Fruit fly (Drosophila melanogaster) whole organism, embryonic: ENCODE results near the gene Frmd5.

ENCODE experiments used
- ATbp ChIP-seq: fragments of 200-800 bp; sonication (Bioruptor generic); optimal IDR thresholded peaks from 2 replicates; lab custom pipeline; 2017; ENCODE audit warnings: missing biosample characterization, mild to moderate bottlenecking, missing genetic modification characterization, missing genetic modification reagents
- CG11247 ChIP-seq: fragments of 200-800 bp; sonication (Bioruptor generic); IDR thresholded peaks from 2 replicates; pipeline ENCODE4 v1.3.6; 2022; ENCODE audit warnings: missing biosample characterization, missing genetic modification characterization
- CG11398 ChIP-seq: fragments of 200-800 bp; sonication (Bioruptor generic); optimal IDR thresholded peaks from 2 replicates; lab custom pipeline; 2016; ENCODE audit warnings: missing biosample characterization, missing genetic modification characterization
- CG12155 ChIP-seq: fragments of 200-800 bp; sonication (Bioruptor generic); optimal IDR thresholded peaks from 3 replicates; lab custom pipeline; 2016; ENCODE audit warnings: missing biosample characterization, missing genetic modification characterization
- CG12659 ChIP-seq: fragments of 200-800 bp; sonication (Bioruptor generic); optimal IDR thresholded peaks from 3 replicates; lab custom pipeline; 2017; ENCODE audit warnings: mild to moderate bottlenecking, missing biosample characterization, missing genetic modification reagents, missing genetic modification characterization
- CG14050 ChIP-seq: fragments of 200-800 bp; sonication (Bioruptor generic); IDR thresholded peaks from 3 replicates; pipeline ENCODE4 v1.3.6; 2022; ENCODE audit warnings: missing biosample characterization, missing genetic modification characterization
- CG15696 ChIP-seq: fragments of 200-800 bp; sonication (Bioruptor generic); optimal IDR thresholded peaks from 2 replicates; lab custom pipeline; 2019; ENCODE audit warnings: missing biosample characterization, mild to moderate bottlenecking, missing genetic modification characterization, moderate library complexity
- CG17186 ChIP-seq: fragments of 200-800 bp; sonication (Bioruptor generic); optimal IDR thresholded peaks from 3 replicates; lab custom pipeline; 2017; ENCODE audit warnings: missing biosample characterization, missing genetic modification reagents, missing genetic modification characterization
- CG17385 ChIP-seq: fragments of 200-800 bp; sonication (Bioruptor generic); optimal IDR thresholded peaks from 3 replicates; lab custom pipeline; 2018; ENCODE audit warnings: missing biosample characterization, mild to moderate bottlenecking, missing genetic modification characterization
- CG7745 ChIP-seq: fragments of 200-800 bp; sonication (Bioruptor generic); optimal IDR thresholded peaks from 2 replicates; lab custom pipeline; 2018; ENCODE audit warnings: missing biosample characterization, mild to moderate bottlenecking, missing genetic modification characterization, moderate library complexity
- CG9437 ChIP-seq: fragments of 200-800 bp; sonication (Bioruptor generic); optimal IDR thresholded peaks from 2 replicates; lab custom pipeline; 2018; ENCODE audit warnings: missing biosample characterization, mild to moderate bottlenecking, missing genetic modification characterization
- CG9609 ChIP-seq: fragments of 200-800 bp; sonication (Bioruptor generic); optimal IDR thresholded peaks from 3 replicates; lab custom pipeline; 2016; ENCODE audit warnings: missing biosample characterization, missing genetic modification characterization
- CG9797 ChIP-seq: fragments of 200-800 bp; sonication (Bioruptor generic); optimal IDR thresholded peaks from 3 replicates; lab custom pipeline; 2018; ENCODE audit warnings: missing biosample characterization, mild to moderate bottlenecking, missing genetic modification characterization
- CG9876 ChIP-seq: fragments of 200-800 bp; sonication (Bioruptor generic); optimal IDR thresholded peaks from 2 replicates; lab custom pipeline; 2016; ENCODE audit warnings: missing biosample characterization, missing genetic modification characterization
- CoRest ChIP-seq: fragments of 200-800 bp; sonication (Bioruptor generic); optimal IDR thresholded peaks from 3 replicates; lab custom pipeline; 2018; ENCODE audit warnings: missing biosample characterization, mild to moderate bottlenecking, missing genetic modification characterization, moderate library complexity
- Dll ChIP-seq: fragments of 200-800 bp; sonication (Bioruptor generic); IDR thresholded peaks from 4 replicates; pipeline ENCODE4 v1.3.6; 2022; ENCODE audit warnings: missing biosample characterization, missing genetic modification characterization; ENCODE audit not compliant: partially characterized antibody
- Dp ChIP-seq: fragments of 200-800 bp; sonication (Bioruptor generic); optimal IDR thresholded peaks from 2 replicates; lab custom pipeline; 2018; ENCODE audit warnings: missing biosample characterization, mild to moderate bottlenecking, missing genetic modification characterization, moderate library complexity
- Lhr ChIP-seq: fragments of 200-800 bp; sonication (Bioruptor generic); optimal IDR thresholded peaks from 3 replicates; lab custom pipeline; 2017; ENCODE audit warnings: mild to moderate bottlenecking, missing biosample characterization, missing genetic modification reagents, missing genetic modification characterization
- NK7.1 ChIP-seq: fragments of 200-800 bp; sonication (Bioruptor generic); optimal IDR thresholded peaks from 3 replicates; lab custom pipeline; 2016; ENCODE audit warnings: missing biosample characterization, missing genetic modification characterization
- Oaz ChIP-seq: fragments of 200-800 bp; sonication (Bioruptor generic); IDR thresholded peaks from 2 replicates; pipeline ENCODE4 v1.3.6; 2022; ENCODE audit warnings: missing biosample characterization, missing genetic modification characterization
- Opbp ChIP-seq: fragments of 200-800 bp; sonication (Bioruptor generic); IDR thresholded peaks from 3 replicates; pipeline ENCODE4 v1.3.6; 2022; ENCODE audit warnings: missing biosample characterization, missing genetic modification characterization; ENCODE audit not compliant: partially characterized antibody
- Tbp ChIP-seq: fragments of >200 bp; optimal IDR thresholded peaks from 2 replicates; lab custom pipeline; 2018; ENCODE audit warnings: missing biosample characterization, missing genetic modification characterization
- Trl ChIP-seq, 3 experiments: fragments of >200 bp in 2 of 3; fragments of 200-800 bp in 1 of 3; sonication (Bioruptor generic) in 1 of 3; optimal IDR thresholded peaks; 2 replicates in 1 of 3; 3 replicates in 2 of 3; lab custom pipeline; 2016 to 2017; ENCODE audit warnings: missing biosample characterization in 1 of 3, missing genetic modification characterization in 1 of 3
- Usf ChIP-seq: fragments of 200-800 bp; sonication (Bioruptor generic); optimal IDR thresholded peaks from 2 replicates; lab custom pipeline; 2017; ENCODE audit warnings: missing genotype, missing biosample characterization, missing genetic modification characterization
- ac ChIP-seq: fragments of 200-800 bp; sonication (Bioruptor generic); optimal IDR thresholded peaks from 3 replicates; lab custom pipeline; 2017; ENCODE audit warnings: missing biosample characterization, mild to moderate bottlenecking, missing genetic modification characterization
- ara ChIP-seq: fragments of 200-800 bp; sonication (Bioruptor generic); IDR thresholded peaks from 2 replicates; pipeline ENCODE4 v1.3.6; 2022; ENCODE audit warnings: missing biosample characterization, missing genetic modification characterization
- ash1 ChIP-seq: fragments of 200-800 bp; sonication (Bioruptor generic); optimal IDR thresholded peaks from 2 replicates; lab custom pipeline; 2018; ENCODE audit warnings: missing biosample characterization, mild to moderate bottlenecking, missing genetic modification characterization
- ato ChIP-seq: fragments of 200-800 bp; sonication (Bioruptor generic); IDR thresholded peaks from 2 replicates; pipeline ENCODE4 v1.3.6; 2022; ENCODE audit warnings: missing biosample characterization, missing genetic modification characterization; ENCODE audit not compliant: partially characterized antibody
- bbx ChIP-seq: fragments of 200-800 bp; sonication (Bioruptor generic); IDR thresholded peaks from 2 replicates; pipeline ENCODE4 v1.3.6; 2022; ENCODE audit warnings: missing biosample characterization, missing genetic modification characterization; ENCODE audit not compliant: partially characterized antibody
- bsh ChIP-seq, 2 experiments: fragments of 200-800 bp; sonication (Bioruptor generic); optimal IDR thresholded peaks; 2 replicates each; lab custom pipeline; 2017 to 2018; ENCODE audit warnings: mild to moderate bottlenecking in 2 of 2, missing biosample characterization in 2 of 2, missing genetic modification characterization in 2 of 2, moderate library complexity in 1 of 2
- cas ChIP-seq: fragments of 200-800 bp; sonication (Bioruptor generic); IDR thresholded peaks from 2 replicates; pipeline ENCODE4 v1.3.6; 2022; ENCODE audit warnings: missing biosample characterization, missing genetic modification characterization
- chinmo ChIP-seq: fragments of 200-800 bp; sonication (Bioruptor generic); IDR thresholded peaks from 4 replicates; pipeline ENCODE4 v1.3.6; 2022; ENCODE audit warnings: missing biosample characterization, missing genetic modification characterization; ENCODE audit not compliant: partially characterized antibody
- esg ChIP-seq: fragments of 200-800 bp; sonication (Bioruptor generic); conservative IDR thresholded peaks from 2 replicates; pipeline ENCODE4 v1.3.6; 2022; ENCODE audit warnings: missing biosample characterization, missing genetic modification characterization
- fd96Cb ChIP-seq: fragments of 200-800 bp; sonication (Bioruptor generic); optimal IDR thresholded peaks from 2 replicates; lab custom pipeline; 2018; ENCODE audit warnings: missing biosample characterization, mild to moderate bottlenecking, missing genetic modification characterization, moderate library complexity
- insv ChIP-seq, 2 experiments: fragments of 200-800 bp; sonication (Bioruptor generic); optimal IDR thresholded peaks; 3 replicates each; lab custom pipeline; 2016 to 2018; ENCODE audit warnings: missing biosample characterization in 2 of 2, missing genetic modification characterization in 2 of 2
- inv ChIP-seq: fragments of 200-800 bp; sonication (Bioruptor generic); IDR thresholded peaks from 2 replicates; pipeline ENCODE4 v1.3.6; 2022; ENCODE audit warnings: missing biosample characterization, missing genetic modification characterization; ENCODE audit not compliant: partially characterized antibody
- jumu ChIP-seq: fragments of 200-800 bp; sonication (Bioruptor generic); optimal IDR thresholded peaks from 3 replicates; lab custom pipeline; 2016; ENCODE audit warnings: missing biosample characterization, missing genetic modification characterization
- kah ChIP-seq: fragments of 200-800 bp; sonication (Bioruptor generic); optimal IDR thresholded peaks from 2 replicates; lab custom pipeline; 2018; ENCODE audit warnings: missing biosample characterization, mild to moderate bottlenecking, missing genetic modification characterization
- knrl ChIP-seq: fragments of 200-800 bp; sonication (Bioruptor generic); IDR thresholded peaks from 3 replicates; pipeline ENCODE4 v1.3.6; 2022; ENCODE audit warnings: missing biosample characterization, missing genetic modification characterization; ENCODE audit not compliant: partially characterized antibody
- nmo ChIP-seq: fragments of 200-800 bp; sonication (Bioruptor generic); optimal IDR thresholded peaks from 2 replicates; lab custom pipeline; 2018; ENCODE audit warnings: missing biosample characterization, mild to moderate bottlenecking, missing genetic modification characterization, moderate library complexity
- onecut ChIP-seq: fragments of 200-800 bp; sonication (Bioruptor generic); IDR thresholded peaks from 2 replicates; pipeline ENCODE4 v1.3.6; 2022; ENCODE audit warnings: missing biosample characterization, missing genetic modification characterization
- peb ChIP-seq: fragments of 200-800 bp; sonication (Bioruptor generic); IDR thresholded peaks from 2 replicates; pipeline ENCODE4 v1.3.6; 2022; ENCODE audit warnings: missing biosample characterization, missing genetic modification characterization
- pho ChIP-seq: fragments of 200-800 bp; sonication (Bioruptor generic); optimal IDR thresholded peaks from 2 replicates; lab custom pipeline; 2016; ENCODE audit warnings: missing biosample characterization, missing genetic modification characterization
- slbo ChIP-seq: fragments of 200-800 bp; sonication (Bioruptor generic); IDR thresholded peaks from 2 replicates; pipeline ENCODE4 v1.3.6; 2022; ENCODE audit warnings: missing biosample characterization, missing genetic modification characterization
- slou ChIP-seq: fragments of 200-800 bp; sonication (Bioruptor generic); optimal IDR thresholded peaks from 3 replicates; lab custom pipeline; 2016; ENCODE audit warnings: missing biosample characterization, missing genetic modification characterization
- sna ChIP-seq: fragments of 200-800 bp; sonication (Bioruptor generic); IDR thresholded peaks from 2 replicates; pipeline ENCODE4 v1.3.6; 2022; ENCODE audit warnings: missing biosample characterization, missing genetic modification characterization; ENCODE audit not compliant: partially characterized antibody
- sob ChIP-seq: fragments of 200-800 bp; sonication (Bioruptor generic); IDR thresholded peaks from 2 replicates; pipeline ENCODE4 v1.3.6; 2022; ENCODE audit warnings: missing biosample characterization, missing genetic modification characterization
- sug ChIP-seq: fragments of 200-800 bp; optimal IDR thresholded peaks from 2 replicates; lab custom pipeline; 2019; ENCODE audit warnings: missing biosample characterization, mild to moderate bottlenecking, missing genetic modification characterization, moderate library complexity

Frmd5 gene

dm6 chr2L:10339212-10339721 is 5.0 kb upstream of the Frmd5 start, which contains the start of gene SamDC (continued):
- TF ChIP-seq CG7745 (tag; lab: Kevin White, UChicago) (peak; percentile 54), ATbp (GFP tag; lab: Kevin White, UChicago) (no peak), CG9876 (GFP tag; lab: Kevin White, UChicago) (no peak), CG9609 (GFP tag; lab: Kevin White, UChicago) (no peak), kah (GFP tag; lab: Kevin White, UChicago) (no peak), CG12155 (peak; percentile 27), ash1 (GFP tag; lab: Kevin White, UChicago) (peak; percentile 16), insv (GFP tag; optimal IDR thresholded peaks at IDR 0.05; lab: Kevin White, UChicago) (peak in 1 of 2 experiments; percentile 31), Dll (peak; percentile 77), CG14050 (GFP tag; lab: Robert Waterston, UW) (peak; percentile 19; the same call in 1 of the 3 replicates), CG11247 (GFP tag; lab: Robert Waterston, UW) (no peak), onecut (GFP tag; lab: Robert Waterston, UW) (0 out of 2 replicates have a peak, but pooled peaks have one; percentile 26), CG9437 (GFP tag; lab: Kevin White, UChicago) (peak; percentile 25), ato (peak; percentile 79), ara (GFP tag; lab: Robert Waterston, UW) (peak; percentile 58; the same call in 1 of the 2 replicates), slou (no peak), fd96Cb (tag; lab: Kevin White, UChicago) (peak; percentile 26), Opbp (GFP tag; lab: Robert Waterston, UW) (peak; percentile 83), CG9797 (GFP tag; lab: Kevin White, UChicago) (peak; percentile 44), ac (GFP tag; lab: Kevin White, UChicago) (no peak), NK7.1 (peak; percentile 27), pho (peak; percentile 46), Dp (GFP tag; lab: Kevin White, UChicago) (peak; percentile 17), peb (GFP tag; lab: Robert Waterston, UW) (no peak; the same call in 1 of the 2 replicates), CG15696 (tag; lab: Kevin White, UChicago) (peak; percentile 23), inv (GFP tag; lab: Robert Waterston, UW) (peak; percentile 81), knrl (peak; percentile 87), sna (GFP tag; lab: Robert Waterston, UW) (peak; percentile 63), nmo (GFP tag; lab: Kevin White, UChicago) (peak; percentile 46), sob (GFP tag; lab: Robert Waterston, UW) (peak; percentile 65; the same call in 1 of the 2 replicates), Usf (GFP tag; lab: Kevin White, UChicago) (no peak), CoRest (tag; lab: Kevin White, UChicago) (peak; percentile 66), bsh (GFP tag; optimal IDR thresholded peaks at IDR 0.05; lab: Kevin White, UChicago) (peak in 1 of 2 experiments; percentile 49), esg (GFP tag; lab: Robert Waterston, UW) (no peak), bbx (GFP tag; lab: Robert Waterston, UW) (peak; percentile 86), Lhr (peak; percentile 79), Tbp (GFP tag; lab: Kevin White, UChicago) (no peak), Oaz (GFP tag; lab: Robert Waterston, UW) (no peak), jumu (GFP tag; lab: Kevin White, UChicago) (peak; percentile 25), Trl (optimal IDR thresholded peaks at IDR 0.05; lab: Kevin White, UChicago) (no peak), Trl (GFP tag; optimal IDR thresholded peaks at IDR 0.05; lab: Kevin White, UChicago) (peak; percentile 58), CG17385 (peak; percentile 48), chinmo (GFP tag; lab: Robert Waterston, UW) (peak; percentile 90; the same call in 3 of the 4 replicates), slbo (peak; percentile 57), CG11398 (GFP tag; lab: Kevin White, UChicago) (no peak), CG17186 (GFP tag; lab: Kevin White, UChicago) (no peak), CG12659 (GFP tag; lab: Kevin White, UChicago) (peak; percentile 74), cas (0 out of 2 replicates have a peak, but pooled peaks have one; percentile 13), sug (tag; lab: Kevin White, UChicago) (peak; percentile 48)
